Worm (Caenorhabditis elegans) whole organism, late embryonic: ENCODE data around the gene srd-59.
A peak's percentile ranks its signal among the peaks of the same experiment; 100 is the strongest.

Source experiments
- C08G9.2 ChIP-seq: sonication (generic microtip); optimal IDR thresholded peaks from 2 replicates; lab custom pipeline; 2016; ENCODE audit warnings: mild to moderate bottlenecking, missing genetic modification characterization, moderate library complexity, missing compliant biosample characterization
- C38D4.7 ChIP-seq: fragments of 200-800 bp; sonication (Bioruptor generic); optimal IDR thresholded peaks from 2 replicates; lab custom pipeline; 2018; ENCODE audit warnings: mild to moderate bottlenecking, missing genetic modification characterization, moderate library complexity, missing compliant biosample characterization
- F13H6.1 ChIP-seq: sonication (generic microtip); optimal IDR thresholded peaks from 2 replicates; lab custom pipeline; 2016; ENCODE audit warnings: missing genetic modification characterization, missing compliant biosample characterization
- K02D7.2 ChIP-seq: sonication (generic microtip); optimal IDR thresholded peaks from 2 replicates; lab custom pipeline; 2017; ENCODE audit warnings: mild to moderate bottlenecking, missing genetic modification characterization, missing compliant biosample characterization
- Y22D7AL.16 ChIP-seq: sonication (generic microtip); optimal IDR thresholded peaks from 2 replicates; lab custom pipeline; 2016; ENCODE audit warnings: missing genetic modification characterization, missing compliant biosample characterization
- ahr-1 ChIP-seq: sonication (generic microtip); optimal IDR thresholded peaks from 2 replicates; lab custom pipeline; 2016; ENCODE audit warnings: missing genetic modification characterization, missing compliant biosample characterization
- ama-1 ChIP-seq: fragments of 150-350 bp; optimal IDR thresholded peaks from 2 replicates; lab custom pipeline; 2014
- ceh-14 ChIP-seq: sonication (generic microtip); optimal IDR thresholded peaks from 2 replicates; lab custom pipeline; 2016; ENCODE audit warnings: missing genotype, missing genetic modification characterization, missing compliant biosample characterization
- ceh-2 ChIP-seq: sonication (generic microtip); optimal IDR thresholded peaks from 2 replicates; lab custom pipeline; 2016; ENCODE audit warnings: missing genotype, missing genetic modification characterization, missing compliant biosample characterization
- ceh-24 ChIP-seq: sonication (generic microtip); optimal IDR thresholded peaks from 2 replicates; lab custom pipeline; 2016; ENCODE audit warnings: mild to moderate bottlenecking, missing genetic modification characterization, missing compliant biosample characterization
- ceh-45 ChIP-seq: fragments of 200-800 bp; sonication (Bioruptor generic); IDR thresholded peaks from 2 replicates; pipeline ENCODE4 v1.3.6; 2022; ENCODE audit warnings: missing genetic modification reagents, missing genetic modification characterization, missing compliant biosample characterization
- ceh-48 ChIP-seq: sonication (generic microtip); optimal IDR thresholded peaks from 2 replicates; lab custom pipeline; 2016; ENCODE audit warnings: missing genetic modification characterization, inconsistent platforms, missing compliant biosample characterization
- ceh-6 ChIP-seq: fragments of 200-800 bp; sonication (Bioruptor generic); optimal IDR thresholded peaks from 2 replicates; lab custom pipeline; 2018; ENCODE audit warnings: mild to moderate bottlenecking, missing genetic modification characterization, missing compliant biosample characterization
- ceh-9 ChIP-seq: sonication (generic microtip); optimal IDR thresholded peaks from 2 replicates; lab custom pipeline; 2016; ENCODE audit warnings: mild to moderate bottlenecking, missing genetic modification characterization, inconsistent platforms, missing compliant biosample characterization
- dmd-4 ChIP-seq: sonication (generic microtip); optimal IDR thresholded peaks from 2 replicates; lab custom pipeline; 2016; ENCODE audit warnings: borderline replicate concordance, missing genetic modification characterization, missing compliant biosample characterization
- dve-1 ChIP-seq: sonication (generic microtip); optimal IDR thresholded peaks from 2 replicates; lab custom pipeline; 2017; ENCODE audit warnings: antibody characterized with exemption, mild to moderate bottlenecking, missing genetic modification characterization, missing compliant biosample characterization
- elt-2 ChIP-seq: sonication (generic microtip); optimal IDR thresholded peaks from 2 replicates; lab custom pipeline; 2016; ENCODE audit warnings: missing genetic modification reagents, missing genetic modification characterization, missing compliant biosample characterization
- elt-4 ChIP-seq: sonication (generic microtip); optimal IDR thresholded peaks from 2 replicates; lab custom pipeline; 2016; ENCODE audit warnings: missing genetic modification characterization, missing compliant biosample characterization
- eyg-1 ChIP-seq: sonication (generic microtip); optimal IDR thresholded peaks from 2 replicates; lab custom pipeline; 2016; ENCODE audit warnings: missing genotype, missing genetic modification characterization, missing compliant biosample characterization
- fax-1 ChIP-seq: sonication (generic microtip); optimal IDR thresholded peaks from 2 replicates; lab custom pipeline; 2016; ENCODE audit warnings: missing genotype, missing genetic modification characterization, missing compliant biosample characterization
- fkh-10 ChIP-seq: fragments of 150-350 bp; optimal IDR thresholded peaks from 2 replicates; lab custom pipeline; 2014; ENCODE audit warnings: missing biosample characterization, missing genetic modification reagents, missing genetic modification characterization
- gmeb-2 ChIP-seq: sonication (generic microtip); optimal IDR thresholded peaks from 2 replicates; lab custom pipeline; 2016; ENCODE audit warnings: missing genetic modification characterization, inconsistent platforms, missing compliant biosample characterization
- hlh-15 ChIP-seq: sonication (generic microtip); optimal IDR thresholded peaks from 2 replicates; lab custom pipeline; 2016; ENCODE audit warnings: missing genetic modification characterization, missing compliant biosample characterization
- nhr-11 ChIP-seq: fragments of 150-350 bp; optimal IDR thresholded peaks from 2 replicates; lab custom pipeline; 2014; ENCODE audit warnings: missing biosample characterization, missing genetic modification characterization
- nhr-232 ChIP-seq: sonication (generic microtip); optimal IDR thresholded peaks from 2 replicates; lab custom pipeline; 2016; ENCODE audit warnings: missing genetic modification characterization, missing compliant biosample characterization
- odd-2 ChIP-seq: sonication (generic microtip); optimal IDR thresholded peaks from 2 replicates; lab custom pipeline; 2017; ENCODE audit warnings: antibody characterized with exemption, mild to moderate bottlenecking, missing genetic modification characterization, missing compliant biosample characterization
- pat-9 ChIP-seq: fragments of 200-800 bp; sonication (Bioruptor generic); optimal IDR thresholded peaks from 2 replicates; lab custom pipeline; 2018; ENCODE audit warnings: mild to moderate bottlenecking, missing genetic modification characterization, moderate library complexity, missing compliant biosample characterization
- pha-2 ChIP-seq: sonication (generic microtip); optimal IDR thresholded peaks from 2 replicates; lab custom pipeline; 2017; ENCODE audit warnings: mild to moderate bottlenecking, missing genetic modification characterization, missing compliant biosample characterization
- pha-4 ChIP-seq: fragments of 150-350 bp; optimal IDR thresholded peaks from 2 replicates; lab custom pipeline; 2018; ENCODE audit warnings: missing biosample characterization, missing genetic modification reagents, missing genetic modification characterization
- pqm-1 ChIP-seq: sonication (generic microtip); optimal IDR thresholded peaks from 2 replicates; lab custom pipeline; 2016; ENCODE audit warnings: missing genetic modification characterization, missing compliant biosample characterization
- ref-2 ChIP-seq: sonication (generic microtip); optimal IDR thresholded peaks from 2 replicates; lab custom pipeline; 2016; ENCODE audit warnings: missing genetic modification characterization, missing compliant biosample characterization
- rnt-1 ChIP-seq: sonication (generic microtip); optimal IDR thresholded peaks from 2 replicates; lab custom pipeline; 2016; ENCODE audit warnings: missing genetic modification characterization, missing compliant biosample characterization
- sdc-2 ChIP-seq: sonication (generic microtip); optimal IDR thresholded peaks from 2 replicates; lab custom pipeline; 2016; ENCODE audit warnings: missing genotype, missing genetic modification characterization, missing compliant biosample characterization
- sox-2 ChIP-seq: fragments of 200-800 bp; sonication (Bioruptor generic); IDR thresholded peaks from 2 replicates; pipeline ENCODE4 v1.3.6; 2022; ENCODE audit warnings: missing genetic modification reagents, missing genetic modification characterization, missing compliant biosample characterization
- sox-4 ChIP-seq: sonication (generic microtip); optimal IDR thresholded peaks from 2 replicates; lab custom pipeline; 2017; ENCODE audit warnings: mild to moderate bottlenecking, missing genetic modification characterization, inconsistent platforms, missing compliant biosample characterization
- syd-9 ChIP-seq: sonication (generic microtip); optimal IDR thresholded peaks from 2 replicates; lab custom pipeline; 2016; ENCODE audit warnings: mild to moderate bottlenecking, missing genetic modification characterization, moderate library complexity, missing compliant biosample characterization
- tbx-7 ChIP-seq: sonication (generic microtip); optimal IDR thresholded peaks from 2 replicates; lab custom pipeline; 2016; ENCODE audit warnings: missing genotype, missing genetic modification characterization, missing compliant biosample characterization
- ttx-3 ChIP-seq: sonication (generic microtip); optimal IDR thresholded peaks from 2 replicates; lab custom pipeline; 2016; ENCODE audit warnings: missing genetic modification reagents, missing genetic modification characterization, missing compliant biosample characterization
- unc-3 ChIP-seq, 2 experiments: fragments of 200-800 bp in 1 of 2; sonication (Bioruptor generic) in 1 of 2; sonication (generic microtip) in 1 of 2; conservative IDR thresholded peaks in 1 of 2; optimal IDR thresholded peaks in 1 of 2; 2 replicates each; pipeline versions ENCODE4 v1.3.6 to Lab custom; 2016 to 2022; ENCODE audit warnings: missing compliant biosample characterization in 2 of 2, missing genetic modification characterization in 2 of 2, missing genetic modification reagents in 1 of 2
- unc-42 ChIP-seq: sonication (generic microtip); optimal IDR thresholded peaks from 2 replicates; lab custom pipeline; 2016; ENCODE audit warnings: missing genotype, missing genetic modification characterization, missing compliant biosample characterization
- unc-55 ChIP-seq: sonication (generic microtip); optimal IDR thresholded peaks from 2 replicates; lab custom pipeline; 2017; ENCODE audit warnings: missing biosample characterization, missing genetic modification reagents, missing genetic modification characterization

srd-59 gene

ce11 chrII:7200051-7200599 lies 5.4 kb upstream of the srd-59 start, which contains the start of gene pcrg-1 (continued):
- TF ChIP-seq gmeb-2 (tag; lab: Kevin White, UChicago) (peak; percentile 78), C08G9.2 (tag; lab: Kevin White, UChicago) (peak; percentile 76), ceh-2 (tag; lab: Kevin White, UChicago) (peak; percentile 78), nhr-232 (tag; lab: Kevin White, UChicago) (peak; percentile 73), F13H6.1 (tag; lab: Kevin White, UChicago) (peak; percentile 89), ama-1 (lab: Kevin White, UChicago) (no peak), pqm-1 (tag; lab: Kevin White, UChicago) (peak; percentile 61), ceh-14 (tag; lab: Kevin White, UChicago) (peak; percentile 91), ceh-9 (tag; lab: Kevin White, UChicago) (peak; percentile 72), pha-2 (tag; lab: Kevin White, UChicago) (peak; percentile 78), ref-2 (tag; lab: Kevin White, UChicago) (peak; percentile 77), eyg-1 (tag; lab: Kevin White, UChicago) (peak; percentile 80), fax-1 (tag; lab: Kevin White, UChicago) (peak; percentile 75), elt-2 (tag; lab: Kevin White, UChicago) (peak; percentile 90), Y22D7AL.16 (tag; lab: Kevin White, UChicago) (peak; percentile 84), dmd-4 (tag; lab: Kevin White, UChicago) (peak; percentile 79), ahr-1 (tag; lab: Kevin White, UChicago) (peak; percentile 83), ceh-48 (tag; lab: Kevin White, UChicago) (peak; percentile 74), pha-4 (no peak), sox-4 (tag; lab: Kevin White, UChicago) (peak; percentile 85), ceh-6 (GFP tag; lab: Kevin White, UChicago) (peak; percentile 86), hlh-15 (peak; percentile 71), unc-3 (GFP tag; conservative IDR thresholded peaks at IDR 0.05; lab: Robert Waterston, UW) (peak; percentile 90), unc-3 (tag; optimal IDR thresholded peaks at IDR 0.05; lab: Kevin White, UChicago) (peak; percentile 66), C38D4.7 (GFP tag; lab: Kevin White, UChicago) (peak; percentile 87), odd-2 (tag; lab: Kevin White, UChicago) (no peak), ceh-45 (GFP tag; lab: Robert Waterston, UW) (peak; percentile 84), sdc-2 (peak; percentile 69), nhr-11 (no peak), unc-42 (peak; percentile 35), unc-55 (no peak), sox-2 (GFP tag; lab: Robert Waterston, UW) (peak; percentile 87), K02D7.2 (tag; lab: Kevin White, UChicago) (peak; percentile 74), fkh-10 (GFP tag; lab: Kevin White, UChicago) (no peak), ceh-24 (tag; lab: Kevin White, UChicago) (peak; percentile 74), elt-4 (tag; lab: Kevin White, UChicago) (no peak), tbx-7 (tag; lab: Kevin White, UChicago) (peak; percentile 71), dve-1 (tag; lab: Kevin White, UChicago) (peak; percentile 88)

- TF ChIP-seq rnt-1 (tag; lab: Kevin White, UChicago) = no peak
- TF ChIP-seq ceh-45 (GFP tag; lab: Robert Waterston, UW) = no peak
- TF ChIP-seq pat-9 (tag; lab: Kevin White, UChicago) = no peak
- no peak for TF ChIP-seq unc-55
- TF ChIP-seq syd-9 (tag; lab: Kevin White, UChicago) = no peak
- no peak for TF ChIP-seq elt-2 (tag; lab: Kevin White, UChicago)
- no peak for TF ChIP-seq ttx-3 (tag; lab: Kevin White, UChicago)
- no peak for TF ChIP-seq ceh-14 (tag; lab: Kevin White, UChicago)
- TF ChIP-seq ceh-6 (GFP tag; lab: Kevin White, UChicago) = no peak
- TF ChIP-seq, all 69 proteins: peak for 0
Observed at ce11 chrII:7203110-7203509, 2.4 kb upstream of the srd-59 start, which contains the start of gene srd-56. Gene srd-56, minus strand, starts transcription at chrII:7203210.
